Worm (Caenorhabditis elegans) whole organism, L3 larva: ENCODE measurements around the gene R03E9.2.

Source experiments
- nfya-1 ChIP-seq: sonication (generic microtip); optimal IDR thresholded peaks from 2 replicates; lab custom pipeline; 2017; ENCODE audit warnings: missing genetic modification characterization, mild to moderate bottlenecking, missing compliant biosample characterization, antibody characterized with exemption, moderate library complexity; ENCODE audit not compliant: insufficient read depth
- nhr-12 ChIP-seq: fragments of 150-350 bp; optimal IDR thresholded peaks from 2 replicates; lab custom pipeline; 2014; ENCODE audit warnings: missing biosample characterization, missing genetic modification characterization
- pha-4 ChIP-seq: fragments of 150-350 bp; optimal IDR thresholded peaks from 2 replicates; lab custom pipeline; 2014; ENCODE audit warnings: missing biosample characterization, missing genetic modification reagents, missing genetic modification characterization
- unc-62 ChIP-seq: fragments of 150-350 bp; sonication (generic microtip); optimal IDR thresholded peaks from 4 replicates; lab custom pipeline; 2014; ENCODE audit warnings: missing biosample characterization, missing genetic modification reagents, missing genetic modification characterization

DNA sequence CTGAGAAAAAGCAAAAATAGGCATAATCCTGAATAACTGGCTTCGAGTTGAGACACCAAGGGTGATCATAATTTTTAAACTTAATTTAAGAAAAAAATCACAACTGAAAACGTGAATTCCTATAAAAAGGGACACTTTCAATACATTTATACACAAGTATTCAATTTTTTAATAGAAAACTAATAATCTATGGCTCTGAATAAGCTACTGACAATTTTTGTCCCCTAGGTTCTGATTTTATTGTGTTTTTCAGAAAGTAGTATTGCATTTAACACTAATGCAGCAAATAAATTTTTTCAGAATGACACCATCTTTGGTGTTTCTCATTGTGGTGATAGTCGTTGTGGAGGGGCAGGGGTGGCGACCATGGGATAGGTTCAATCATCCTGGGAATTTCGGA, 19.8 kb downstream of the R03E9.2 start, which contains the start of gene nas-11:
- TF ChIP-seq pha-4 (tag; lab: Kevin White, UChicago) (no peak), unc-62 (GFP tag; lab: Kevin White, UChicago) (no peak), nhr-12 (tag; lab: Kevin White, UChicago) (no peak), nfya-1 (tag; lab: Kevin White, UChicago) (no peak)
